Worm (Caenorhabditis elegans) whole organism, late embryonic: ENCODE measurements around the gene ges-1.

Source experiments
- C08G9.2 ChIP-seq: sonication (generic microtip); optimal IDR thresholded peaks from 2 replicates; lab custom pipeline; 2016; ENCODE audit warnings: mild to moderate bottlenecking, missing genetic modification characterization, moderate library complexity, missing compliant biosample characterization
- C38D4.7 ChIP-seq: fragments of 200-800 bp; sonication (Bioruptor generic); optimal IDR thresholded peaks from 2 replicates; lab custom pipeline; 2018; ENCODE audit warnings: mild to moderate bottlenecking, missing genetic modification characterization, moderate library complexity, missing compliant biosample characterization
- F13H6.1 ChIP-seq: sonication (generic microtip); optimal IDR thresholded peaks from 2 replicates; lab custom pipeline; 2016; ENCODE audit warnings: missing genetic modification characterization, missing compliant biosample characterization
- K02D7.2 ChIP-seq: sonication (generic microtip); optimal IDR thresholded peaks from 2 replicates; lab custom pipeline; 2017; ENCODE audit warnings: mild to moderate bottlenecking, missing genetic modification characterization, missing compliant biosample characterization
- K09A11.1 ChIP-seq: sonication (generic microtip); optimal IDR thresholded peaks from 2 replicates; lab custom pipeline; 2017; ENCODE audit warnings: antibody characterized with exemption, mild to moderate bottlenecking, missing genetic modification characterization, missing compliant biosample characterization; ENCODE audit not compliant: insufficient read depth
- T23F11.4 ChIP-seq: fragments of 200-800 bp; sonication (Bioruptor generic); optimal IDR thresholded peaks from 2 replicates; lab custom pipeline; 2018; ENCODE audit warnings: mild to moderate bottlenecking, missing genetic modification characterization, missing compliant biosample characterization
- ceh-14 ChIP-seq: sonication (generic microtip); optimal IDR thresholded peaks from 2 replicates; lab custom pipeline; 2016; ENCODE audit warnings: missing genotype, missing genetic modification characterization, missing compliant biosample characterization
- ceh-18 ChIP-seq: sonication (generic microtip); optimal IDR thresholded peaks from 2 replicates; lab custom pipeline; 2016; ENCODE audit warnings: missing genetic modification characterization, missing compliant biosample characterization
- ceh-19 ChIP-seq: fragments of 200-800 bp; sonication (Bioruptor generic); optimal IDR thresholded peaks from 2 replicates; lab custom pipeline; 2018; ENCODE audit warnings: mild to moderate bottlenecking, missing genetic modification characterization, missing compliant biosample characterization
- ceh-31 ChIP-seq: sonication (generic microtip); optimal IDR thresholded peaks from 2 replicates; lab custom pipeline; 2016; ENCODE audit warnings: missing genetic modification characterization, missing compliant biosample characterization
- ceh-48 ChIP-seq: sonication (generic microtip); optimal IDR thresholded peaks from 2 replicates; lab custom pipeline; 2016; ENCODE audit warnings: missing genetic modification characterization, inconsistent platforms, missing compliant biosample characterization
- ceh-9 ChIP-seq: sonication (generic microtip); optimal IDR thresholded peaks from 2 replicates; lab custom pipeline; 2016; ENCODE audit warnings: mild to moderate bottlenecking, missing genetic modification characterization, inconsistent platforms, missing compliant biosample characterization
- che-1 ChIP-seq: sonication (generic microtip); optimal IDR thresholded peaks from 2 replicates; lab custom pipeline; 2016; ENCODE audit warnings: mild to moderate bottlenecking, missing genetic modification characterization, missing compliant biosample characterization
- elt-2 ChIP-seq: sonication (generic microtip); optimal IDR thresholded peaks from 2 replicates; lab custom pipeline; 2016; ENCODE audit warnings: missing genetic modification reagents, missing genetic modification characterization, missing compliant biosample characterization
- ets-4 ChIP-seq: sonication (generic microtip); optimal IDR thresholded peaks from 2 replicates; lab custom pipeline; 2016; ENCODE audit warnings: missing genetic modification characterization, missing compliant biosample characterization
- eyg-1 ChIP-seq: sonication (generic microtip); optimal IDR thresholded peaks from 2 replicates; lab custom pipeline; 2016; ENCODE audit warnings: missing genotype, missing genetic modification characterization, missing compliant biosample characterization
- fax-1 ChIP-seq: sonication (generic microtip); optimal IDR thresholded peaks from 2 replicates; lab custom pipeline; 2016; ENCODE audit warnings: missing genotype, missing genetic modification characterization, missing compliant biosample characterization
- fkh-10 ChIP-seq: fragments of 150-350 bp; optimal IDR thresholded peaks from 2 replicates; lab custom pipeline; 2014; ENCODE audit warnings: missing biosample characterization, missing genetic modification reagents, missing genetic modification characterization
- hlh-13 ChIP-seq: fragments of 200-800 bp; sonication (Bioruptor generic); optimal IDR thresholded peaks from 2 replicates; lab custom pipeline; 2018; ENCODE audit warnings: mild to moderate bottlenecking, missing genetic modification characterization, missing compliant biosample characterization
- hlh-30 ChIP-seq: sonication (generic microtip); optimal IDR thresholded peaks from 2 replicates; lab custom pipeline; 2017; ENCODE audit warnings: antibody characterized with exemption, missing genetic modification characterization, missing compliant biosample characterization; ENCODE audit not compliant: insufficient read depth
- hlh-6 ChIP-seq: sonication (generic microtip); optimal IDR thresholded peaks from 2 replicates; lab custom pipeline; 2016; ENCODE audit warnings: missing genotype, missing genetic modification characterization, missing compliant biosample characterization
- lim-6 ChIP-seq: sonication (generic microtip); optimal IDR thresholded peaks from 2 replicates; lab custom pipeline; 2016; ENCODE audit warnings: missing genetic modification characterization, missing compliant biosample characterization
- madf-2 ChIP-seq: sonication (generic microtip); optimal IDR thresholded peaks from 2 replicates; lab custom pipeline; 2017; ENCODE audit warnings: missing genetic modification characterization, missing compliant biosample characterization
- nfya-1 ChIP-seq: sonication (generic microtip); optimal IDR thresholded peaks from 2 replicates; lab custom pipeline; 2017; ENCODE audit warnings: missing genetic modification characterization, mild to moderate bottlenecking, missing compliant biosample characterization, antibody characterized with exemption, moderate library complexity
- nhr-232 ChIP-seq: sonication (generic microtip); optimal IDR thresholded peaks from 2 replicates; lab custom pipeline; 2016; ENCODE audit warnings: missing genetic modification characterization, missing compliant biosample characterization
- npax-4 ChIP-seq: sonication (generic microtip); optimal IDR thresholded peaks from 2 replicates; lab custom pipeline; 2016; ENCODE audit warnings: missing genetic modification characterization, missing compliant biosample characterization
- odd-2 ChIP-seq: sonication (generic microtip); optimal IDR thresholded peaks from 2 replicates; lab custom pipeline; 2017; ENCODE audit warnings: antibody characterized with exemption, mild to moderate bottlenecking, missing genetic modification characterization, missing compliant biosample characterization
- pag-3 ChIP-seq: sonication (generic microtip); optimal IDR thresholded peaks from 2 replicates; lab custom pipeline; 2016; ENCODE audit warnings: missing compliant biosample characterization, missing genetic modification characterization, borderline replicate concordance
- pat-9 ChIP-seq: fragments of 200-800 bp; sonication (Bioruptor generic); optimal IDR thresholded peaks from 2 replicates; lab custom pipeline; 2018; ENCODE audit warnings: mild to moderate bottlenecking, missing genetic modification characterization, moderate library complexity, missing compliant biosample characterization
- pha-4 ChIP-seq: fragments of 150-350 bp; optimal IDR thresholded peaks from 2 replicates; lab custom pipeline; 2018; ENCODE audit warnings: missing biosample characterization, missing genetic modification reagents, missing genetic modification characterization
- pqm-1 ChIP-seq: sonication (generic microtip); optimal IDR thresholded peaks from 2 replicates; lab custom pipeline; 2016; ENCODE audit warnings: missing genetic modification characterization, missing compliant biosample characterization
- pros-1 ChIP-seq: fragments of 150-350 bp; optimal IDR thresholded peaks from 2 replicates; lab custom pipeline; 2014; ENCODE audit warnings: missing biosample characterization, missing genetic modification reagents, missing genetic modification characterization
- ref-2 ChIP-seq: sonication (generic microtip); optimal IDR thresholded peaks from 2 replicates; lab custom pipeline; 2016; ENCODE audit warnings: missing genetic modification characterization, missing compliant biosample characterization
- rnt-1 ChIP-seq: sonication (generic microtip); optimal IDR thresholded peaks from 2 replicates; lab custom pipeline; 2016; ENCODE audit warnings: missing genetic modification characterization, missing compliant biosample characterization
- sdc-2 ChIP-seq: sonication (generic microtip); optimal IDR thresholded peaks from 2 replicates; lab custom pipeline; 2016; ENCODE audit warnings: missing genotype, missing genetic modification characterization, missing compliant biosample characterization
- sox-2 ChIP-seq: fragments of 200-800 bp; sonication (Bioruptor generic); IDR thresholded peaks from 2 replicates; pipeline ENCODE4 v1.3.6; 2022; ENCODE audit warnings: missing genetic modification reagents, missing genetic modification characterization, missing compliant biosample characterization
- sox-4 ChIP-seq: sonication (generic microtip); optimal IDR thresholded peaks from 2 replicates; lab custom pipeline; 2017; ENCODE audit warnings: mild to moderate bottlenecking, missing genetic modification characterization, inconsistent platforms, missing compliant biosample characterization
- syd-9 ChIP-seq: sonication (generic microtip); optimal IDR thresholded peaks from 2 replicates; lab custom pipeline; 2016; ENCODE audit warnings: mild to moderate bottlenecking, missing genetic modification characterization, moderate library complexity, missing compliant biosample characterization
- tbx-2 ChIP-seq: sonication (generic microtip); optimal IDR thresholded peaks from 2 replicates; lab custom pipeline; 2016; ENCODE audit warnings: missing genetic modification characterization, missing compliant biosample characterization
- tbx-7 ChIP-seq: sonication (generic microtip); optimal IDR thresholded peaks from 2 replicates; lab custom pipeline; 2016; ENCODE audit warnings: missing genotype, missing genetic modification characterization, missing compliant biosample characterization
- unc-3 ChIP-seq, 2 experiments: fragments of 200-800 bp in 1 of 2; sonication (Bioruptor generic) in 1 of 2; sonication (generic microtip) in 1 of 2; conservative IDR thresholded peaks in 1 of 2; optimal IDR thresholded peaks in 1 of 2; 2 replicates each; pipeline versions ENCODE4 v1.3.6 to Lab custom; 2016 to 2022; ENCODE audit warnings: missing compliant biosample characterization in 2 of 2, missing genetic modification characterization in 2 of 2, missing genetic modification reagents in 1 of 2
- zip-5 ChIP-seq: sonication (generic microtip); optimal IDR thresholded peaks from 2 replicates; lab custom pipeline; 2016; ENCODE audit warnings: missing genetic modification characterization, missing compliant biosample characterization

The ges-1 gene

ce11 chrV:1431702-1432187 is at the start of gene ges-1:
Gene ges-1 (minus strand): TSS chrV:1432137.
- TF ChIP-seq hlh-13 (GFP tag; lab: Kevin White, UChicago) (no peak), nhr-232 (tag; lab: Kevin White, UChicago) (no peak), hlh-6 (tag; lab: Kevin White, UChicago) (no peak), pha-4 (tag; lab: Kevin White, UChicago) (no peak), pat-9 (tag; lab: Kevin White, UChicago) (no peak), C38D4.7 (GFP tag; lab: Kevin White, UChicago) (no peak), zip-5 (no peak)

- TF ChIP-seq elt-2 (no peak), ceh-18 (tag; lab: Kevin White, UChicago) (peak; percentile 60)
- TF ChIP-seq, all 69 proteins: peak for 1
Observed at ce11 chrV:1480841-1481240, 48.9 kb upstream of the ges-1 start.

DNA sequence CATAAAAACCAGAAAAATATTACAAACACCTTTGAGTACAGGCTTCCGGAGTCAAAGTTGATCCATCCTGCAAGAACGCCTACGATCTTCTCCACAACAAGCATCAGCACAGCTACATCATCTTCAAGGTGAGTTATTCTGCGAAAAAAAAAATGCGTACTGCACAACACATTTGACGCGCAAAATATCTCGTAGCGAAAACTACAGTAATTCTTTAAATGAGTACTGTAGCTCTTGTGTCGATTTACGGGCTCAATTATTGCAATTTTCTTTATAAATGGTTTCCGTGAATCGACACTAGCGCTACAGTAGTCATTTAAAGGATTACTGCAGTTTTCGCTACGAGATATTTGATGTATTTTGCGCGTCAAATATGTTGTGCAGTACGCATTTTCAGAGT is 44.9 kb upstream of the ges-1 start:
- TF ChIP-seq pros-1 (tag; lab: Kevin White, UChicago) = no peak
- TF ChIP-seq elt-2 = no peak
- no peak for TF ChIP-seq T23F11.4 (GFP tag; lab: Kevin White, UChicago)
- no peak for TF ChIP-seq madf-2 (tag; lab: Kevin White, UChicago)
- TF ChIP-seq zip-5 = no peak

ce11 chrV:1476284-1476792 is 44.4 kb upstream of the ges-1 start:
- no peak for TF ChIP-seq sox-2 (GFP tag; lab: Robert Waterston, UW)
- TF ChIP-seq sdc-2 = no peak
- no peak for TF ChIP-seq ref-2 (tag; lab: Kevin White, UChicago)
- TF ChIP-seq ceh-14 (tag; lab: Kevin White, UChicago) = no peak
- TF ChIP-seq pqm-1 (tag; lab: Kevin White, UChicago) = no peak
- no peak for TF ChIP-seq hlh-30 (tag; lab: Kevin White, UChicago)
- TF ChIP-seq ceh-48 (tag; lab: Kevin White, UChicago) = no peak
- no peak for TF ChIP-seq K02D7.2 (tag; lab: Kevin White, UChicago)
- no peak for TF ChIP-seq syd-9 (tag; lab: Kevin White, UChicago)
- TF ChIP-seq tbx-7 (tag; lab: Kevin White, UChicago) = no peak
- no peak for TF ChIP-seq fkh-10
- no peak for TF ChIP-seq F13H6.1 (tag; lab: Kevin White, UChicago)
- TF ChIP-seq C08G9.2 (tag; lab: Kevin White, UChicago) = no peak
- no peak for TF ChIP-seq nfya-1 (tag; lab: Kevin White, UChicago)
- no peak for TF ChIP-seq ceh-18 (tag; lab: Kevin White, UChicago)
- no peak for TF ChIP-seq hlh-6 (tag; lab: Kevin White, UChicago)
- TF ChIP-seq pag-3 (tag; lab: Kevin White, UChicago) = no peak

- TF ChIP-seq fax-1 (tag; lab: Kevin White, UChicago) (peak; percentile 10), ceh-31 (tag; lab: Kevin White, UChicago) (peak; percentile 78), F13H6.1 (tag; lab: Kevin White, UChicago) (peak; percentile 72), npax-4 (tag; lab: Kevin White, UChicago) (no peak), odd-2 (tag; lab: Kevin White, UChicago) (no peak), eyg-1 (tag; lab: Kevin White, UChicago) (no peak), che-1 (tag; lab: Kevin White, UChicago) (no peak), pha-4 (tag; lab: Kevin White, UChicago) (no peak), ets-4 (tag; lab: Kevin White, UChicago) (peak; percentile 39), tbx-2 (tag; lab: Kevin White, UChicago) (peak; percentile 83), hlh-13 (GFP tag; lab: Kevin White, UChicago) (no peak), unc-3 (GFP tag; conservative IDR thresholded peaks at IDR 0.05; lab: Robert Waterston, UW) (no peak), unc-3 (tag; optimal IDR thresholded peaks at IDR 0.05; lab: Kevin White, UChicago) (no peak), K09A11.1 (no peak), rnt-1 (tag; lab: Kevin White, UChicago) (peak; percentile 59), ceh-9 (no peak), sox-4 (tag; lab: Kevin White, UChicago) (no peak), nfya-1 (tag; lab: Kevin White, UChicago) (peak; percentile 85), tbx-7 (tag; lab: Kevin White, UChicago) (no peak), ceh-19 (GFP tag; lab: Kevin White, UChicago) (no peak), lim-6 (tag; lab: Kevin White, UChicago) (no peak)
Observed at ce11 chrV:1474486-1475125, 42.7 kb upstream of the ges-1 start, which contains the start of the genes F53E2.2 and unc-60. Gene F53E2.2 (plus strand): TSS chrV:1475086. Gene unc-60 (plus strand): TSS chrV:1475086.
